Fruit fly (Drosophila melanogaster) whole organism, embryonic: Measurements from ENCODE around the gene lili.

ENCODE experiments used
- CG13894 ChIP-seq: fragments of 200-800 bp; sonication (Bioruptor generic); optimal IDR thresholded peaks from 3 replicates; lab custom pipeline; 2018; ENCODE audit warnings: missing biosample characterization, mild to moderate bottlenecking, missing genetic modification characterization, moderate library complexity
- CG9932 ChIP-seq: fragments of 200-800 bp; sonication (Bioruptor generic); IDR thresholded peaks from 2 replicates; pipeline ENCODE4 v1.3.6; 2022; ENCODE audit warnings: missing biosample characterization, missing genetic modification characterization
- Hand ChIP-seq: fragments of 200-800 bp; sonication (Bioruptor generic); optimal IDR thresholded peaks from 2 replicates; lab custom pipeline; 2017; ENCODE audit warnings: mild to moderate bottlenecking, missing biosample characterization, missing genetic modification reagents, missing genetic modification characterization
- NC2β ChIP-seq: fragments of 200-800 bp; sonication (Bioruptor generic); optimal IDR thresholded peaks from 2 replicates; lab custom pipeline; 2016; ENCODE audit warnings: missing biosample characterization, missing genetic modification characterization
- pita ChIP-seq: fragments of 200-800 bp; sonication (Bioruptor generic); optimal IDR thresholded peaks from 2 replicates; lab custom pipeline; 2017; ENCODE audit warnings: missing biosample characterization, mild to moderate bottlenecking, missing genetic modification characterization
- run ChIP-seq: fragments of 200-800 bp; sonication (Bioruptor generic); optimal IDR thresholded peaks from 3 replicates; lab custom pipeline; 2018; ENCODE audit warnings: missing biosample characterization, mild to moderate bottlenecking, missing genetic modification characterization
- tna ChIP-seq: fragments of 200-800 bp; sonication (Bioruptor generic); IDR thresholded peaks from 2 replicates; pipeline ENCODE4 v1.3.6; 2022; ENCODE audit warnings: missing biosample characterization, missing genetic modification characterization; ENCODE audit not compliant: partially characterized antibody

dm6 chr3R:24823061-24823460 lies 9.2 kb upstream of the lili start:
- TF ChIP-seq CG13894 (tag; lab: Kevin White, UChicago) (no peak), Hand (GFP tag; lab: Kevin White, UChicago) (no peak), NC2β (GFP tag; lab: Kevin White, UChicago) (no peak), run (no peak), tna (GFP tag; lab: Robert Waterston, UW) (no peak), CG9932 (no peak), pita (GFP tag; lab: Kevin White, UChicago) (no peak)
